Worm (Caenorhabditis elegans): ENCODE measurements around the gene srj-33.

DNA sequence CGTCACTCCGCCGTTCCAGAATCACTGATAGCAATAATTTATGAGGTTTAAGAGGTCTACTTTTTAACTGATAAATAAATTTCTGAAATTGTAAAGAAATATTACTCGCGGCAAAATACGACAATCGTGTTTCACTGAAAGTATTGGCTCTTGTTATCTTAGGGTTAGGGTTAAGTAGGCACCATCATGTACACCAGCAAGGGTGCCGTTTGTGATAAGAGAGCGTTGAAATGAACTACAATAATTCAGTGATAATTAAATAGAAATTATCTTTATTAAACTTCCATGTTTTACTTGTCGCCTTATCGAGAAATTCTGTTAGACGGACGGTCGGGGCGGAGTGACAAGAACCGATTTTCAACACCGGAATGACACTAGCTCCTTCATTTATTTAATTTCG lies 11.7 kb downstream of the srj-33 start:
- TF ChIP-seq aptf-3 (GFP tag; IDR thresholded peaks at IDR 0.05) (no peak), nhr-179 (tag; optimal IDR thresholded peaks at IDR 0.05) (no peak), F39B2.1 (GFP tag; IDR thresholded peaks at IDR 0.05) (no peak), zfh-2 (GFP tag; conservative IDR thresholded peaks at IDR 0.05) (no peak), ceh-40 (GFP tag; IDR thresholded peaks at IDR 0.05) (no peak), nfya-1 (tag; optimal IDR thresholded peaks at IDR 0.05; ENCODE audit: borderline replicate concordance, insufficient read depth) (no peak), athp-1 (tag; optimal IDR thresholded peaks at IDR 0.05) (no peak), attf-6 (GFP tag; IDR thresholded peaks at IDR 0.05) (no peak), dox-1 (GFP tag; IDR thresholded peaks at IDR 0.05) (no peak), tlf-1 (GFP tag; optimal IDR thresholded peaks at IDR 0.05) (no peak)

Measured in whole organism, young adult.